Fruit fly (Drosophila melanogaster): ENCODE results near the gene Vps24.

Gene Vps24

DNA sequence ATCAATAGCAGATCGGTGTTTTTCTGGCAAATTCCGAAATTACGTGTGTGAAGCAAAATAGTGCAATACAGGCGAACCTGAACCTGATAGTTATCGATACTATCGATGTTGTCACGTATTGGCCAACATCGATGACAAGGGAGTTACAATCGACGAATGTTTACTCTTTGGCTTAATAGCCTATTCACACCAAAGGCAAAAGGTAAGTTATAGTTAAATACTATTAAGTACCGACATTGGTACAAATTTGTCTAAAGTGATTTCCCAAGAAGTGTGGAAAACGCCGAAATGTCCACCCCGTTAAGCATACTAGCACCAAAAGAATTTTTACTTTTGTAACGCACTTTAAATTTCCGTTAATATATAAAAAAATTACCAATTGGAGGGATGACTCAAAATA lies 23.2 kb upstream of the Vps24 start, which contains the start of gene CG9776 (continued):
- TF ChIP-seq wek (GFP tag; optimal IDR thresholded peaks at IDR 0.05): peak; percentile 45
- peak; percentile 94 for TF ChIP-seq CG4617 (GFP tag; optimal IDR thresholded peaks at IDR 0.05; ENCODE audit: borderline replicate concordance)
- peak; percentile 45; the same call in 1 of the 2 replicates for TF ChIP-seq E2f1 (GFP tag; IDR thresholded peaks at IDR 0.05)
- no peak for TF ChIP-seq CG11398 (GFP tag; optimal IDR thresholded peaks at IDR 0.05)
- TF ChIP-seq CG1832 (GFP tag; optimal IDR thresholded peaks at IDR 0.05): no peak
- TF ChIP-seq Six4 (GFP tag; optimal IDR thresholded peaks at IDR 0.05): no peak
- TF ChIP-seq CG10565 (GFP tag; optimal IDR thresholded peaks at IDR 0.05): no peak
- TF ChIP-seq CG9932 (GFP tag; IDR thresholded peaks at IDR 0.05): peak; percentile 77
- peak; percentile 66; the same call in 1 of the 3 replicates for TF ChIP-seq CG2199 (GFP tag; IDR thresholded peaks at IDR 0.05)
- TF ChIP-seq h (optimal IDR thresholded peaks at IDR 0.05): no peak
- no peak for TF ChIP-seq Kr (GFP tag; optimal IDR thresholded peaks at IDR 0.05)
- peak; percentile 76 for TF ChIP-seq pum (GFP tag; optimal IDR thresholded peaks at IDR 0.05)
- TF ChIP-seq CG13424 (tag; optimal IDR thresholded peaks at IDR 0.05): peak; percentile 62
- TF ChIP-seq MESR4 (GFP tag; optimal IDR thresholded peaks at IDR 0.05): peak; percentile 86
- TF ChIP-seq CG4730 (GFP tag; IDR thresholded peaks at IDR 0.05): no peak
- no peak for TF ChIP-seq bsh (GFP tag; optimal IDR thresholded peaks at IDR 0.05)
- no peak for TF ChIP-seq bowl (GFP tag; IDR thresholded peaks at IDR 0.05)
- 0 out of 2 replicates have a peak, but pooled peaks have one; percentile 6 for TF ChIP-seq ap (GFP tag; IDR thresholded peaks at IDR 0.05)
- TF ChIP-seq Nf-YA (GFP tag; IDR thresholded peaks at IDR 0.05): no peak
- TF ChIP-seq run (tag; optimal IDR thresholded peaks at IDR 0.05): no peak
- TF ChIP-seq trh (GFP tag; optimal IDR thresholded peaks at IDR 0.05): no peak
- peak; percentile 38 for TF ChIP-seq cato (GFP tag; optimal IDR thresholded peaks at IDR 0.05; ENCODE audit: borderline replicate concordance)
- TF ChIP-seq Ptx1 (GFP tag; IDR thresholded peaks at IDR 0.05): peak; percentile 58
- TF ChIP-seq CG8281 (tag; optimal IDR thresholded peaks at IDR 0.05): no peak
- no peak for TF ChIP-seq GATAe (GFP tag; conservative IDR thresholded peaks at IDR 0.05)
- TF ChIP-seq CG3281 (GFP tag; optimal IDR thresholded peaks at IDR 0.05): no peak
- no peak for TF ChIP-seq ewg (GFP tag; optimal IDR thresholded peaks at IDR 0.05)
- TF ChIP-seq pros (GFP tag; optimal IDR thresholded peaks at IDR 0.05): no peak
- TF ChIP-seq CG10147 (GFP tag; optimal IDR thresholded peaks at IDR 0.05): no peak
- no peak for TF ChIP-seq sc (optimal IDR thresholded peaks at IDR 0.05)
- peak; percentile 9 for TF ChIP-seq sc (GFP tag; optimal IDR thresholded peaks at IDR 0.05)
- no peak for TF ChIP-seq seq (GFP tag; IDR thresholded peaks at IDR 0.05)
- TF ChIP-seq kay (GFP tag; optimal IDR thresholded peaks at IDR 0.05): peak; percentile 53
- no peak for TF ChIP-seq Lim3 (GFP tag; IDR thresholded peaks at IDR 0.05)
- TF ChIP-seq CG15479 (GFP tag; optimal IDR thresholded peaks at IDR 0.05): peak; percentile 44
- no peak for TF ChIP-seq br (optimal IDR thresholded peaks at IDR 0.05)
- TF ChIP-seq Hr3 (GFP tag; optimal IDR thresholded peaks at IDR 0.05): peak; percentile 42
- TF ChIP-seq amos (GFP tag; IDR thresholded peaks at IDR 0.05; ENCODE audit: partially characterized antibody): peak; percentile 99
- peak; percentile 56 for TF ChIP-seq CG12942 (GFP tag; optimal IDR thresholded peaks at IDR 0.05)
- TF ChIP-seq lbe (GFP tag; optimal IDR thresholded peaks at IDR 0.05): peak; percentile 23
- TF ChIP-seq chm (GFP tag; IDR thresholded peaks at IDR 0.05): no peak
- peak; percentile 93 for TF ChIP-seq Med (GFP tag)
- no peak for TF ChIP-seq CG4360 (GFP tag; IDR thresholded peaks at IDR 0.05)
- TF ChIP-seq z (GFP tag; IDR thresholded peaks at IDR 0.05): no peak
- TF ChIP-seq fd96Cb (tag; optimal IDR thresholded peaks at IDR 0.05): peak; percentile 46
- TF ChIP-seq Ets65A (GFP tag): peak; percentile 94
- TF ChIP-seq sim (GFP tag; IDR thresholded peaks at IDR 0.05): no peak
- TF ChIP-seq CG9817 (tag; optimal IDR thresholded peaks at IDR 0.05): no peak
- peak; percentile 37 for TF ChIP-seq tx (GFP tag; optimal IDR thresholded peaks at IDR 0.05)
- peak; percentile 50 for TF ChIP-seq CG7271 (tag; optimal IDR thresholded peaks at IDR 0.05)
- peak in 1 of 2 experiments; percentile 5 for TF ChIP-seq Hr51 (GFP tag; optimal IDR thresholded peaks at IDR 0.05)
- TF ChIP-seq pan (optimal IDR thresholded peaks at IDR 0.05): no peak
- peak in 1 of 2 experiments; percentile 50 for TF ChIP-seq pan (GFP tag; optimal IDR thresholded peaks at IDR 0.05 in 1 of 2, IDR thresholded peaks at IDR 0.05 in 1 of 2)
